Worm (Caenorhabditis elegans) whole organism, L1 larva: Measurements from ENCODE around the gene F46G10.4.
A peak's percentile ranks its signal among the peaks of the same experiment; 100 is the strongest.

ENCODE experiments used
- C04F5.9 ChIP-seq: sonication (generic microtip); optimal IDR thresholded peaks from 2 replicates; lab custom pipeline; 2016; ENCODE audit warnings: missing genetic modification characterization, missing compliant biosample characterization
- C16A3.4 ChIP-seq: fragments of 150-350 bp; optimal IDR thresholded peaks from 2 replicates; lab custom pipeline; 2014; ENCODE audit warnings: missing biosample characterization, missing genetic modification characterization
- aly-2 ChIP-seq: fragments of 150-350 bp; optimal IDR thresholded peaks from 2 replicates; lab custom pipeline; 2014; ENCODE audit warnings: missing biosample characterization, missing genetic modification characterization
- ama-1 ChIP-seq: fragments of 150-350 bp; optimal IDR thresholded peaks from 2 replicates; lab custom pipeline; 2014
- dsc-1 ChIP-seq: sonication (generic microtip); optimal IDR thresholded peaks from 2 replicates; lab custom pipeline; 2016; ENCODE audit warnings: mild to moderate bottlenecking, missing genetic modification characterization, missing compliant biosample characterization
- efl-1 ChIP-seq, 4 experiments: fragments of 150-350 bp; optimal IDR thresholded peaks in 3 of 4; peaks in 1 of 4; 1 replicate in 1 of 4; 2 replicates in 3 of 4; lab custom pipeline; 2014; ENCODE audit warnings: missing biosample characterization in 2 of 4, missing genetic modification characterization in 2 of 4, missing genetic modification reagents in 2 of 4
- egl-13 ChIP-seq: sonication (generic microtip); optimal IDR thresholded peaks from 2 replicates; lab custom pipeline; 2016; ENCODE audit warnings: missing genotype, missing genetic modification reagents, missing genetic modification characterization, missing compliant biosample characterization
- elt-2 ChIP-seq: sonication (generic microtip); optimal IDR thresholded peaks from 2 replicates; lab custom pipeline; 2016; ENCODE audit warnings: missing genetic modification characterization, mild to moderate bottlenecking, inconsistent platforms, missing compliant biosample characterization, missing genetic modification reagents
- elt-3 ChIP-seq, 6 experiments: fragments of 150-350 bp in 1 of 6; sonication (generic microtip); optimal IDR thresholded peaks; 2 replicates each; lab custom pipeline; 2017 to 2018; ENCODE audit warnings: missing biosample characterization in 6 of 6, missing genetic modification characterization in 6 of 6, inconsistent platforms in 1 of 6
- ets-5 ChIP-seq: fragments of 200-800 bp; sonication (Bioruptor generic); IDR thresholded peaks from 2 replicates; pipeline ENCODE4 v1.3.6; 2022; ENCODE audit warnings: missing genetic modification characterization, missing compliant biosample characterization
- fkh-4 ChIP-seq: sonication (generic microtip); optimal IDR thresholded peaks from 2 replicates; lab custom pipeline; 2016; ENCODE audit warnings: missing compliant biosample characterization, missing genetic modification characterization, borderline replicate concordance
- hlh-4 ChIP-seq: sonication (generic microtip); optimal IDR thresholded peaks from 2 replicates; lab custom pipeline; 2016; ENCODE audit warnings: mild to moderate bottlenecking, missing genetic modification characterization, missing compliant biosample characterization
- hpl-2 ChIP-seq: fragments of 150-350 bp; optimal IDR thresholded peaks from 2 replicates; lab custom pipeline; 2014; ENCODE audit warnings: missing biosample characterization, missing genetic modification reagents, missing genetic modification characterization
- irx-1 ChIP-seq: sonication (generic microtip); optimal IDR thresholded peaks from 2 replicates; lab custom pipeline; 2016; ENCODE audit warnings: missing genetic modification characterization, missing compliant biosample characterization
- isw-1 ChIP-seq: fragments of 200-800 bp; sonication (Bioruptor generic); IDR thresholded peaks from 2 replicates; pipeline ENCODE4 v1.3.6; 2022; ENCODE audit warnings: missing genetic modification characterization, missing compliant biosample characterization
- lin-13 ChIP-seq: fragments of 150-350 bp; optimal IDR thresholded peaks from 2 replicates; lab custom pipeline; 2014; ENCODE audit warnings: missing biosample characterization, missing genetic modification reagents, missing genetic modification characterization
- lin-14 ChIP-seq: fragments of 200-800 bp; sonication (Bioruptor generic); optimal IDR thresholded peaks from 2 replicates; lab custom pipeline; 2018; ENCODE audit warnings: mild to moderate bottlenecking, missing genetic modification characterization, moderate library complexity, missing compliant biosample characterization
- lin-35 ChIP-seq, 2 experiments: fragments of 150-350 bp; optimal IDR thresholded peaks; 2 replicates each; lab custom pipeline; 2014; ENCODE audit warnings: missing biosample characterization in 2 of 2, missing genetic modification characterization in 2 of 2, missing genetic modification reagents in 2 of 2
- lir-3 ChIP-seq: sonication (generic microtip); optimal IDR thresholded peaks from 2 replicates; lab custom pipeline; 2016; ENCODE audit warnings: mild to moderate bottlenecking, missing genetic modification characterization, moderate library complexity, missing compliant biosample characterization; ENCODE audit not compliant: poor library complexity
- lsy-2 ChIP-seq, 2 experiments: fragments of 150-350 bp; optimal IDR thresholded peaks; 2 replicates each; lab custom pipeline; 2014; ENCODE audit warnings: missing biosample characterization in 2 of 2, missing genetic modification characterization in 2 of 2
- mab-9 ChIP-seq: fragments of 200-800 bp; sonication (Bioruptor generic); IDR thresholded peaks from 2 replicates; pipeline ENCODE4 v1.3.6; 2022; ENCODE audit warnings: missing genetic modification reagents, missing genetic modification characterization, missing compliant biosample characterization
- mep-1 ChIP-seq: fragments of 150-350 bp; optimal IDR thresholded peaks from 2 replicates; lab custom pipeline; 2014; ENCODE audit warnings: missing biosample characterization, missing genetic modification characterization
- nhr-11 ChIP-seq: fragments of 150-350 bp; optimal IDR thresholded peaks from 2 replicates; lab custom pipeline; 2014; ENCODE audit warnings: missing biosample characterization, missing genetic modification characterization
- nhr-12 ChIP-seq: sonication (generic microtip); optimal IDR thresholded peaks from 2 replicates; lab custom pipeline; 2017; ENCODE audit warnings: missing biosample characterization, missing genetic modification characterization
- nhr-19 ChIP-seq: fragments of 200-800 bp; sonication (Bioruptor generic); conservative IDR thresholded peaks from 2 replicates; pipeline ENCODE4 v1.3.6; 2022; ENCODE audit warnings: missing genetic modification characterization, missing compliant biosample characterization
- nhr-20 ChIP-seq: sonication (generic microtip); optimal IDR thresholded peaks from 2 replicates; lab custom pipeline; 2016; ENCODE audit warnings: mild to moderate bottlenecking, missing genetic modification characterization, missing compliant biosample characterization
- nhr-47 ChIP-seq: sonication (generic microtip); optimal IDR thresholded peaks from 2 replicates; lab custom pipeline; 2016; ENCODE audit warnings: mild to moderate bottlenecking, missing genetic modification characterization, moderate library complexity, missing compliant biosample characterization
- nhr-71 ChIP-seq: sonication (generic microtip); optimal IDR thresholded peaks from 2 replicates; lab custom pipeline; 2016; ENCODE audit warnings: mild to moderate bottlenecking, missing genetic modification characterization, moderate library complexity, missing compliant biosample characterization
- nhr-77 ChIP-seq: fragments of 150-350 bp; optimal IDR thresholded peaks from 2 replicates; lab custom pipeline; 2014; ENCODE audit warnings: missing biosample characterization, missing genetic modification characterization
- nhr-84 ChIP-seq: sonication (generic microtip); optimal IDR thresholded peaks from 2 replicates; lab custom pipeline; 2017; ENCODE audit warnings: missing biosample characterization, missing genetic modification characterization
- nhr-85 ChIP-seq: sonication (generic microtip); peaks from one replicate; lab custom pipeline; 2016; ENCODE audit warnings: missing genetic modification characterization, inconsistent platforms, missing compliant biosample characterization
- nhr-90 ChIP-seq: sonication (generic microtip); optimal IDR thresholded peaks from 2 replicates; lab custom pipeline; 2016; ENCODE audit warnings: mild to moderate bottlenecking, missing genetic modification characterization, missing compliant biosample characterization; ENCODE audit not compliant: poor library complexity
- pax-3 ChIP-seq: fragments of 200-800 bp; sonication (Bioruptor generic); optimal IDR thresholded peaks from 2 replicates; lab custom pipeline; 2018; ENCODE audit warnings: mild to moderate bottlenecking, missing genetic modification characterization, moderate library complexity, missing compliant biosample characterization
- rnt-1 ChIP-seq: sonication (generic microtip); optimal IDR thresholded peaks from 2 replicates; lab custom pipeline; 2016; ENCODE audit warnings: mild to moderate bottlenecking, missing genetic modification characterization, moderate library complexity, missing compliant biosample characterization
- skn-1 ChIP-seq: fragments of 150-350 bp; optimal IDR thresholded peaks from 2 replicates; lab custom pipeline; 2014; ENCODE audit warnings: missing biosample characterization, missing genetic modification characterization
- snu-23 ChIP-seq: sonication (generic microtip); optimal IDR thresholded peaks from 2 replicates; lab custom pipeline; 2016; ENCODE audit warnings: missing genetic modification characterization, missing compliant biosample characterization
- sup-37 ChIP-seq: fragments of 200-800 bp; sonication (Bioruptor generic); optimal IDR thresholded peaks from 2 replicates; lab custom pipeline; 2018; ENCODE audit warnings: mild to moderate bottlenecking, missing genetic modification characterization, missing compliant biosample characterization
- swsn-7 ChIP-seq: sonication (generic microtip); optimal IDR thresholded peaks from 2 replicates; lab custom pipeline; 2016; ENCODE audit warnings: missing genetic modification characterization, missing compliant biosample characterization
- tbx-2 ChIP-seq: sonication (generic microtip); optimal IDR thresholded peaks from 2 replicates; lab custom pipeline; 2016; ENCODE audit warnings: missing genetic modification characterization, missing compliant biosample characterization
- tlp-1 ChIP-seq: fragments of 150-350 bp; optimal IDR thresholded peaks from 2 replicates; lab custom pipeline; 2014; ENCODE audit warnings: missing biosample characterization, missing genetic modification characterization
- unc-130 ChIP-seq: fragments of 150-350 bp; optimal IDR thresholded peaks from 2 replicates; lab custom pipeline; 2017; ENCODE audit warnings: missing biosample characterization, missing genetic modification characterization, inconsistent platforms
- xbp-1 ChIP-seq: sonication (generic microtip); optimal IDR thresholded peaks from 2 replicates; lab custom pipeline; 2016; ENCODE audit warnings: missing genetic modification characterization, missing compliant biosample characterization
- ztf-11 ChIP-seq, 2 experiments: sonication (generic microtip); optimal IDR thresholded peaks; 2 replicates each; lab custom pipeline; 2016 to 2017; ENCODE audit warnings: missing genetic modification characterization in 2 of 2, missing biosample characterization in 1 of 2, missing compliant biosample characterization in 1 of 2
- ztf-4 ChIP-seq: fragments of 150-350 bp; optimal IDR thresholded peaks from 2 replicates; lab custom pipeline; 2014; ENCODE audit warnings: missing biosample characterization, missing genetic modification characterization

Gene F46G10.4

DNA sequence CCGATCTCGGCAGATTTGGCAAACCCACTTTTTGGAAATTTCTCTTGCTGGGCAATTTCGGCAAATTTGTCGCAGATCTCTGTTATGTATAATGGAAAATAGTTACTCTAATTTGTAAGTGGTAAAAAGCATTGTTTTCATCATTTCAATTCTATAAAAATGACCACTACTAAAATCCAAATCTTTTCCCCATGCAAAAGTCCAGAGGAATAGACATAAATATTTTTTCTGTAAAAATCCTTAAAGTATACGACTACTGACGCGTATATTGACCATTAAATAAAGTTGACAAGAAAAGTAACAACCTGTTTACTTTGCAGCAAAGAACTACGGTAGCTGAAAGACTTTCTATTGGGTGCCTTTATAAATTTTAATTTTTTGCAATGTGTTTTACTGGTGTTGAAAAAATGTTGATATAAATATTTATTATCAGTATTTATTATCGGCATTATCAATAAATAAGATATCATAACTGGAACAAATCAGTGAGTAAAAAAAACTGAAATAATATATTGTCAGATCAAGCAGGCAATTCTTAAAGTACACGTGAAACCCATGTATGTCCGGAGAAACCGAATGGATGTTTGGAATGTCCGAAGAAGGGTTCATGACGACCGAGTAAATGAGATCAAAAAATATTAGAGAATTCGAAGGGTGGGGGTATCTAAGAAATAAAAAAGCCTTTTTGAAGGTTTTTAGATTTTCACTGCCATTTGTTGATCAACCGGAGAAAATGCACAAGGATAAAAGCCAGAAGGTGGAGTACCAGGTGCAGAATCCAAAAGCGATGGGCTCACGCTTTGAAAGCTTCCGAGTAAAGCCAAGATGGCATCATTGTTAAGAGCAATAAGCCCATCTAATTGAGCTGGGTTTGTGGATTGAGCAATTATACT is 15.6 kb downstream of the F46G10.4 start:
- TF ChIP-seq efl-1 (optimal IDR thresholded peaks at IDR 0.05; lab: Kevin White, UChicago) (no peak), efl-1 (GFP tag; optimal IDR thresholded peaks at IDR 0.05 in 1 of 2; lab: Kevin White, UChicago) (peak in 1 of 2 experiments; percentile 67), mab-9 (GFP tag; lab: Robert Waterston, UW) (no peak), rnt-1 (tag; lab: Kevin White, UChicago) (peak; percentile 41), C16A3.4 (tag; lab: Kevin White, UChicago) (peak; percentile 33), hpl-2 (peak; percentile 19), hlh-4 (tag; lab: Kevin White, UChicago) (no peak), dsc-1 (tag; lab: Kevin White, UChicago) (no peak), nhr-11 (tag; lab: Kevin White, UChicago) (no peak), snu-23 (GFP tag; lab: Kevin White, UChicago) (peak; percentile 55), swsn-7 (tag; lab: Kevin White, UChicago) (peak; percentile 7), nhr-71 (tag; lab: Kevin White, UChicago) (peak; percentile 77), skn-1 (tag; lab: Kevin White, UChicago) (peak; percentile 3), mep-1 (tag; lab: Kevin White, UChicago) (no peak), lin-35 (GFP tag; optimal IDR thresholded peaks at IDR 0.05; lab: Kevin White, UChicago) (peak in 1 of 2 experiments; percentile 18), lsy-2 (tag; optimal IDR thresholded peaks at IDR 0.05; lab: Kevin White, UChicago) (peak; percentile 39 to 43), tbx-2 (tag; lab: Kevin White, UChicago) (peak; percentile 56), egl-13 (tag; lab: Kevin White, UChicago) (no peak), xbp-1 (tag; lab: Kevin White, UChicago) (no peak), nhr-47 (tag; lab: Kevin White, UChicago) (peak; percentile 66), lin-14 (GFP tag; lab: Kevin White, UChicago) (peak; percentile 18), ztf-4 (tag; lab: Kevin White, UChicago) (peak; percentile 80), aly-2 (tag; lab: Kevin White, UChicago) (peak; percentile 19), ztf-11 (tag; optimal IDR thresholded peaks at IDR 0.05; lab: Kevin White, UChicago) (peak in 1 of 2 experiments; percentile 6), ets-5 (GFP tag; lab: Robert Waterston, UW) (no peak), C04F5.9 (tag; lab: Kevin White, UChicago) (no peak), nhr-19 (peak; percentile 59), unc-130 (no peak), fkh-4 (no peak), nhr-90 (tag; lab: Kevin White, UChicago) (peak; percentile 78), elt-2 (peak; percentile 31), irx-1 (no peak), lir-3 (tag; lab: Kevin White, UChicago) (no peak), tlp-1 (tag; lab: Kevin White, UChicago) (no peak), isw-1 (no peak), nhr-12 (tag; lab: Kevin White, UChicago) (no peak), nhr-84 (no peak), sup-37 (GFP tag; lab: Kevin White, UChicago) (peak; percentile 8), nhr-77 (tag; lab: Kevin White, UChicago) (no peak), nhr-20 (tag; lab: Kevin White, UChicago) (peak; percentile 52), lin-13 (GFP tag; lab: Kevin White, UChicago) (peak; percentile 46), elt-3 (tag; optimal IDR thresholded peaks at IDR 0.05; lab: Kevin White, UChicago) (peak in 1 of 6 experiments; percentile 62), pax-3 (tag; lab: Kevin White, UChicago) (peak; percentile 11), nhr-85 (tag; lab: Kevin White, UChicago) (peak; percentile 23), ama-1 (lab: Kevin White, UChicago) (peak; percentile 85)
